Fruit fly (Drosophila melanogaster): ENCODE data around the gene CG8191.

- TF ChIP-seq psq (optimal IDR thresholded peaks at IDR 0.05), result no peak
- TF ChIP-seq EcR (GFP tag; optimal IDR thresholded peaks at IDR 0.05), result no peak
- TF ChIP-seq usp (GFP tag; optimal IDR thresholded peaks at IDR 0.05), result no peak
- TF ChIP-seq CG8478 (optimal IDR thresholded peaks at IDR 0.05), result no peak
- TF ChIP-seq Dll (optimal IDR thresholded peaks at IDR 0.05), result no peak
- no peak for TF ChIP-seq pan (optimal IDR thresholded peaks at IDR 0.05)
These were observed 14.1 kb downstream of the CG8191 start, which contains the start of the genes CG8944 and CCT6 for dm6 chrX:15745905-15746681.

Measured in whole organism.